Worm (Caenorhabditis elegans) whole organism, mixed stage, embryonic: ENCODE data around the gene C50E3.6.

Experiments
- ceh-83 ChIP-seq: fragments of 200-800 bp; sonication (Bioruptor generic); optimal IDR thresholded peaks from 2 replicates; lab custom pipeline; 2018; ENCODE audit warnings: mild to moderate bottlenecking, missing genetic modification characterization, missing compliant biosample characterization
- lin-13 ChIP-seq: fragments of 150-350 bp; optimal IDR thresholded peaks from 2 replicates; lab custom pipeline; 2014; ENCODE audit warnings: missing biosample characterization, missing genetic modification characterization
- mep-1 ChIP-seq: fragments of 150-350 bp; optimal IDR thresholded peaks from 2 replicates; lab custom pipeline; 2017; ENCODE audit warnings: missing biosample characterization, missing genetic modification reagents, missing genetic modification characterization, inconsistent platforms
- nhr-237 ChIP-seq: fragments of 150-350 bp; optimal IDR thresholded peaks from 2 replicates; lab custom pipeline; 2014; ENCODE audit warnings: missing biosample characterization, missing genetic modification characterization
- nhr-76 ChIP-seq: sonication (generic microtip); optimal IDR thresholded peaks from 2 replicates; lab custom pipeline; 2017; ENCODE audit warnings: missing biosample characterization, missing genetic modification characterization
- pha-4 ChIP-seq: fragments of 150-350 bp; optimal IDR thresholded peaks from 2 replicates; lab custom pipeline; 2018; ENCODE audit warnings: missing biosample characterization, missing genetic modification reagents, missing genetic modification characterization
- unc-39 ChIP-seq: fragments of 150-350 bp; optimal IDR thresholded peaks from 2 replicates; lab custom pipeline; 2014; ENCODE audit warnings: missing biosample characterization, missing genetic modification characterization

- TF ChIP-seq pha-4 (tag; lab: Kevin White, UChicago) (no peak), lin-13 (tag; lab: Kevin White, UChicago) (no peak), mep-1 (tag; lab: Kevin White, UChicago) (no peak), ceh-83 (no peak), nhr-76 (tag; lab: Kevin White, UChicago) (no peak), unc-39 (no peak), nhr-237 (no peak)
Measured at ce11 chrV:7629504-7629903, 39.1 kb upstream of the C50E3.6 start, which contains the start of gene srd-30.
